Worm (Caenorhabditis elegans) whole organism, L4/young adult: Measurements from ENCODE around the gene Y116A8C.465.

ENCODE experiments used
- W03F9.2 ChIP-seq: fragments of 150-350 bp; optimal IDR thresholded peaks from 2 replicates; lab custom pipeline; 2014; ENCODE audit warnings: missing biosample characterization, missing genetic modification characterization
- him-1 ChIP-seq: sonication (generic microtip); optimal IDR thresholded peaks from 2 replicates; lab custom pipeline; 2016; ENCODE audit warnings: missing genotype, missing genetic modification reagents, missing genetic modification characterization, missing compliant biosample characterization

ce11 chrIV:17103615-17104014 is 38.6 kb downstream of the Y116A8C.465 start, which contains the start of gene Y116A8C.30:
- TF ChIP-seq him-1 (no peak), W03F9.2 (tag; lab: Kevin White, UChicago) (no peak)
